Worm (Caenorhabditis elegans) whole organism, L4 larva: ENCODE results near the gene dig-1.

Source experiments
- F10B5.3 ChIP-seq: sonication (generic microtip); optimal IDR thresholded peaks from 2 replicates; lab custom pipeline; 2016; ENCODE audit warnings: mild to moderate bottlenecking, missing genetic modification characterization, missing compliant biosample characterization
- F37D6.2 ChIP-seq: sonication (generic microtip); optimal IDR thresholded peaks from 2 replicates; lab custom pipeline; 2016; ENCODE audit warnings: mild to moderate bottlenecking, missing genetic modification characterization, missing compliant biosample characterization
- F44E2.7 ChIP-seq: fragments of 200-800 bp; sonication (Bioruptor generic); IDR thresholded peaks from 2 replicates; pipeline ENCODE4 v2.1.2; 2022; ENCODE audit warnings: missing genetic modification characterization, missing compliant biosample characterization
- T20F7.1 ChIP-seq: fragments of 200-800 bp; sonication (Bioruptor generic); optimal IDR thresholded peaks from 2 replicates; lab custom pipeline; 2018; ENCODE audit warnings: mild to moderate bottlenecking, missing genetic modification characterization, missing compliant biosample characterization
- T26A8.4 ChIP-seq: fragments of 200-800 bp; sonication (Bioruptor generic); IDR thresholded peaks from 2 replicates; pipeline ENCODE4 v1.3.6; 2022; ENCODE audit warnings: missing genetic modification characterization, missing compliant biosample characterization
- Y105C5A.15 ChIP-seq: fragments of 200-800 bp; sonication (Bioruptor generic); IDR thresholded peaks from 2 replicates; pipeline ENCODE4 v1.3.6; 2022; ENCODE audit warnings: missing genetic modification characterization, missing compliant biosample characterization
- Y5F2A.4 ChIP-seq: fragments of 200-800 bp; sonication (Bioruptor generic); optimal IDR thresholded peaks from 2 replicates; lab custom pipeline; 2018; ENCODE audit warnings: mild to moderate bottlenecking, missing genetic modification characterization, missing compliant biosample characterization
- Y75B8A.6 ChIP-seq: fragments of 200-800 bp; sonication (Bioruptor generic); IDR thresholded peaks from 2 replicates; pipeline ENCODE4 v1.3.6; 2022; ENCODE audit warnings: missing genetic modification reagents, missing genetic modification characterization, missing compliant biosample characterization
- aha-1 ChIP-seq: fragments of 150-350 bp; peaks from one replicate; lab custom pipeline; 2014; ENCODE audit warnings: missing biosample characterization, missing genetic modification characterization
- aly-2 ChIP-seq: sonication (generic microtip); optimal IDR thresholded peaks from 2 replicates; lab custom pipeline; 2018; ENCODE audit warnings: missing biosample characterization, missing genetic modification characterization
- ama-1 ChIP-seq: fragments of 150-350 bp; optimal IDR thresholded peaks from 2 replicates; lab custom pipeline; 2014; ENCODE audit warnings: inconsistent platforms, mixed read lengths
- attf-4 ChIP-seq: sonication (generic microtip); optimal IDR thresholded peaks from 3 replicates; lab custom pipeline; 2017; ENCODE audit warnings: missing biosample characterization, missing genetic modification characterization
- ceh-20 ChIP-seq: fragments of 200-800 bp; sonication (Bioruptor generic); IDR thresholded peaks from 2 replicates; pipeline ENCODE4 v1.3.6; 2022; ENCODE audit warnings: missing genetic modification reagents, missing genetic modification characterization, missing compliant biosample characterization
- cey-2 ChIP-seq: sonication (generic microtip); optimal IDR thresholded peaks from 3 replicates; lab custom pipeline; 2017; ENCODE audit warnings: missing genetic modification characterization, mild to moderate bottlenecking, missing compliant biosample characterization, antibody characterized with exemption, borderline replicate concordance; ENCODE audit not compliant: insufficient read depth
- daf-16 ChIP-seq, 3 experiments: sonication (generic microtip); optimal IDR thresholded peaks; 2 replicates each; lab custom pipeline; 2016 to 2017; ENCODE audit warnings: missing genetic modification characterization in 3 of 3, missing genetic modification reagents in 3 of 3, mild to moderate bottlenecking in 2 of 3, missing compliant biosample characterization in 2 of 3, missing biosample characterization in 1 of 3, moderate library complexity in 1 of 3
- daf-19 ChIP-seq: fragments of 200-800 bp; sonication (Bioruptor generic); conservative IDR thresholded peaks from 2 replicates; pipeline ENCODE4 v1.3.6; 2022; ENCODE audit warnings: missing genetic modification characterization, missing compliant biosample characterization
- fos-1 ChIP-seq: fragments of 150-350 bp; optimal IDR thresholded peaks from 2 replicates; lab custom pipeline; 2014; ENCODE audit warnings: missing biosample characterization, missing genetic modification characterization
- gei-8 ChIP-seq: fragments of 200-800 bp; sonication (Bioruptor generic); optimal IDR thresholded peaks from 2 replicates; lab custom pipeline; 2018; ENCODE audit warnings: mild to moderate bottlenecking, missing genetic modification characterization, missing compliant biosample characterization
- jun-1 ChIP-seq: fragments of 150-350 bp; optimal IDR thresholded peaks from 2 replicates; lab custom pipeline; 2014; ENCODE audit warnings: missing biosample characterization, missing genetic modification reagents, missing genetic modification characterization
- lim-7 ChIP-seq: fragments of 200-800 bp; sonication (Bioruptor generic); IDR thresholded peaks from 2 replicates; pipeline ENCODE4 v1.3.6; 2022; ENCODE audit warnings: missing genetic modification characterization, missing compliant biosample characterization
- lin-1 ChIP-seq: fragments of 200-800 bp; sonication (Bioruptor generic); IDR thresholded peaks from 2 replicates; pipeline ENCODE4 v1.3.6; 2022; ENCODE audit warnings: missing genetic modification reagents, missing genetic modification characterization, missing compliant biosample characterization
- lin-13 ChIP-seq: fragments of 150-350 bp; optimal IDR thresholded peaks from 2 replicates; lab custom pipeline; 2014; ENCODE audit warnings: missing biosample characterization, missing genetic modification reagents, missing genetic modification characterization
- lir-3 ChIP-seq: sonication (generic microtip); optimal IDR thresholded peaks from 2 replicates; lab custom pipeline; 2016; ENCODE audit warnings: mild to moderate bottlenecking, missing genetic modification characterization, missing compliant biosample characterization
- lsy-2 ChIP-seq, 2 experiments: fragments of 150-350 bp in 1 of 2; sonication (generic microtip) in 1 of 2; optimal IDR thresholded peaks; 2 replicates each; lab custom pipeline; 2014 to 2017; ENCODE audit warnings: missing biosample characterization in 2 of 2, missing genetic modification characterization in 2 of 2
- madf-5 ChIP-seq, 2 experiments: fragments of 200-800 bp; sonication (Bioruptor generic); IDR thresholded peaks; 2 replicates each; pipeline ENCODE4 v1.3.6; 2022; ENCODE audit warnings: missing compliant biosample characterization in 2 of 2, missing genetic modification characterization in 2 of 2
- mdl-1 ChIP-seq, 2 experiments: fragments of 150-350 bp in 1 of 2; sonication (generic microtip) in 1 of 2; optimal IDR thresholded peaks; 2 replicates each; lab custom pipeline; 2014 to 2017; ENCODE audit warnings: missing biosample characterization in 2 of 2, missing genetic modification characterization in 2 of 2
- mdt-29 ChIP-seq: fragments of 200-800 bp; sonication (Bioruptor generic); IDR thresholded peaks from 2 replicates; pipeline ENCODE4 v1.3.6; 2022; ENCODE audit warnings: missing genetic modification reagents, missing genetic modification characterization, missing compliant biosample characterization
- mes-2 ChIP-seq: sonication (generic microtip); optimal IDR thresholded peaks from 2 replicates; lab custom pipeline; 2016; ENCODE audit warnings: missing genotype, mild to moderate bottlenecking, missing genetic modification characterization, missing compliant biosample characterization; ENCODE audit not compliant: poor library complexity, severe bottlenecking
- nhr-10 ChIP-seq: fragments of 150-350 bp; optimal IDR thresholded peaks from 2 replicates; lab custom pipeline; 2014; ENCODE audit warnings: missing biosample characterization, missing genetic modification characterization
- nhr-28 ChIP-seq: fragments of 150-350 bp; optimal IDR thresholded peaks from 2 replicates; lab custom pipeline; 2014; ENCODE audit warnings: missing biosample characterization, missing genetic modification characterization
- nhr-48 ChIP-seq: sonication (generic microtip); optimal IDR thresholded peaks from 2 replicates; lab custom pipeline; 2016; ENCODE audit warnings: mild to moderate bottlenecking, missing genetic modification characterization, missing compliant biosample characterization
- nhr-6 ChIP-seq: fragments of 150-350 bp; optimal IDR thresholded peaks from 2 replicates; lab custom pipeline; 2014; ENCODE audit warnings: missing biosample characterization, missing genetic modification characterization
- nhr-76 ChIP-seq: fragments of 150-350 bp; optimal IDR thresholded peaks from 2 replicates; lab custom pipeline; 2014; ENCODE audit warnings: missing biosample characterization, missing genetic modification characterization
- rbr-2 ChIP-seq: sonication (generic microtip); optimal IDR thresholded peaks from 2 replicates; lab custom pipeline; 2016; ENCODE audit warnings: missing genotype, missing genetic modification characterization, missing compliant biosample characterization
- saeg-2 ChIP-seq: fragments of 200-800 bp; sonication (Bioruptor generic); IDR thresholded peaks from 2 replicates; pipeline ENCODE4 v1.3.6; 2022; ENCODE audit warnings: missing genetic modification reagents, missing genetic modification characterization, missing compliant biosample characterization
- tag-97 ChIP-seq: fragments of 200-800 bp; sonication (Bioruptor generic); IDR thresholded peaks from 2 replicates; pipeline ENCODE4 v1.3.6; 2022; ENCODE audit warnings: missing genetic modification characterization, missing compliant biosample characterization
- unc-130 ChIP-seq: sonication (generic microtip); optimal IDR thresholded peaks from 2 replicates; lab custom pipeline; 2016; ENCODE audit warnings: missing genetic modification reagents, missing genetic modification characterization, missing compliant biosample characterization
- zag-1 ChIP-seq: fragments of 150-350 bp; optimal IDR thresholded peaks from 2 replicates; lab custom pipeline; 2014; ENCODE audit warnings: missing biosample characterization, missing genetic modification characterization

The dig-1 gene

ce11 chrIII:6819322-6819901 lies 73.3 kb downstream of the dig-1 start, which contains the start of gene F28F5.6 (continued):
- no peak for TF ChIP-seq Y5F2A.4 (GFP tag; lab: Kevin White, UChicago)
- TF ChIP-seq nhr-48, result peak; percentile 27
- TF ChIP-seq Y105C5A.15 (GFP tag; lab: Robert Waterston, UW), result no peak
- no peak for TF ChIP-seq madf-5 (GFP tag; IDR thresholded peaks at IDR 0.05; lab: Robert Waterston, UW)
- no peak for TF ChIP-seq Y75B8A.6 (GFP tag; lab: Robert Waterston, UW)
- TF ChIP-seq lin-1 (GFP tag; lab: Robert Waterston, UW), result no peak
- no peak for TF ChIP-seq lin-13 (GFP tag; lab: Kevin White, UChicago)
- no peak for TF ChIP-seq lim-7 (GFP tag; lab: Robert Waterston, UW)
- TF ChIP-seq aly-2 (tag; lab: Kevin White, UChicago), result no peak
- TF ChIP-seq mes-2 (tag; lab: Kevin White, UChicago), result peak; percentile 38
- no peak for TF ChIP-seq attf-4 (tag; lab: Kevin White, UChicago)
- TF ChIP-seq mdt-29 (GFP tag; lab: Robert Waterston, UW), result no peak
- no peak for TF ChIP-seq F44E2.7 (GFP tag; lab: Robert Waterston, UW)
- TF ChIP-seq nhr-76 (tag; lab: Kevin White, UChicago), result no peak
- peak in 1 of 2 experiments; percentile 50 for TF ChIP-seq mdl-1 (tag; optimal IDR thresholded peaks at IDR 0.05; lab: Kevin White, UChicago)

ce11 chrIII:6820343-6820985 lies 74.4 kb downstream of the dig-1 start, which contains the start of gene ten-1:
ten-1 (plus strand) TSS chrIII:6820935.
- TF ChIP-seq aha-1 (tag; lab: Kevin White, UChicago) (peak; percentile 24), lsy-2 (tag; optimal IDR thresholded peaks at IDR 0.05; lab: Kevin White, UChicago) (no peak), ama-1 (lab: Kevin White, UChicago) (no peak), tag-97 (GFP tag; lab: Robert Waterston, UW) (no peak), unc-130 (GFP tag; lab: Kevin White, UChicago) (no peak), fos-1 (tag; lab: Kevin White, UChicago) (no peak), jun-1 (tag; lab: Kevin White, UChicago) (no peak), F10B5.3 (tag; lab: Kevin White, UChicago) (no peak), daf-16 (GFP tag; optimal IDR thresholded peaks at IDR 0.05; lab: Kevin White, UChicago) (peak in 1 of 2 experiments; percentile 21), daf-16 (tag; optimal IDR thresholded peaks at IDR 0.05; lab: Kevin White, UChicago) (no peak), zag-1 (tag; lab: Kevin White, UChicago) (no peak)

- TF ChIP-seq lir-3 (tag; lab: Kevin White, UChicago) (no peak), ceh-20 (no peak), rbr-2 (tag; lab: Kevin White, UChicago) (no peak), nhr-10 (tag; lab: Kevin White, UChicago) (no peak), madf-5 (GFP tag; IDR thresholded peaks at IDR 0.05; lab: Robert Waterston, UW) (no peak), gei-8 (GFP tag; lab: Kevin White, UChicago) (no peak), saeg-2 (GFP tag; lab: Robert Waterston, UW) (no peak), lin-13 (GFP tag; lab: Kevin White, UChicago) (no peak), T20F7.1 (GFP tag; lab: Kevin White, UChicago) (no peak), nhr-28 (no peak), F10B5.3 (tag; lab: Kevin White, UChicago) (no peak), cey-2 (no peak), T26A8.4 (no peak), daf-19 (no peak), nhr-6 (tag; lab: Kevin White, UChicago) (no peak), F37D6.2 (tag; lab: Kevin White, UChicago) (no peak)
Measured at ce11 chrIII:6822790-6823189, 76.7 kb downstream of the dig-1 start.
